Worm (Caenorhabditis elegans) whole organism, L4 larva: ENCODE results near the gene B0563.7.
A peak's percentile ranks its signal among the peaks of the same experiment; 100 is the strongest.

Experiments used
- D1046.2 ChIP-seq: fragments of 200-800 bp; sonication (Bioruptor generic); IDR thresholded peaks from 2 replicates; pipeline ENCODE4 v1.3.6; 2022; ENCODE audit warnings: missing genetic modification characterization, missing compliant biosample characterization
- F37D6.2 ChIP-seq: sonication (generic microtip); optimal IDR thresholded peaks from 2 replicates; lab custom pipeline; 2016; ENCODE audit warnings: mild to moderate bottlenecking, missing genetic modification characterization, missing compliant biosample characterization
- F49E8.2 ChIP-seq: sonication (generic microtip); optimal IDR thresholded peaks from 2 replicates; lab custom pipeline; 2016; ENCODE audit warnings: missing compliant biosample characterization, mild to moderate bottlenecking, missing genetic modification characterization, borderline replicate concordance
- T26A8.4 ChIP-seq: fragments of 200-800 bp; sonication (Bioruptor generic); IDR thresholded peaks from 2 replicates; pipeline ENCODE4 v1.3.6; 2022; ENCODE audit warnings: missing genetic modification characterization, missing compliant biosample characterization
- Y105C5A.15 ChIP-seq: fragments of 200-800 bp; sonication (Bioruptor generic); IDR thresholded peaks from 2 replicates; pipeline ENCODE4 v1.3.6; 2022; ENCODE audit warnings: missing genetic modification characterization, missing compliant biosample characterization
- Y48G9A.11 ChIP-seq: fragments of 200-800 bp; sonication (Bioruptor generic); IDR thresholded peaks from 2 replicates; pipeline ENCODE4 v1.3.6; 2022; ENCODE audit warnings: missing genetic modification reagents, missing genetic modification characterization, missing compliant biosample characterization
- ZK337.2 ChIP-seq: fragments of 200-800 bp; sonication (Bioruptor generic); IDR thresholded peaks from 2 replicates; pipeline ENCODE4 v1.3.6; 2022; ENCODE audit warnings: missing genetic modification reagents, missing genetic modification characterization, missing compliant biosample characterization
- ZK546.5 ChIP-seq, 2 experiments: sonication (generic microtip); optimal IDR thresholded peaks; 2 replicates each; lab custom pipeline; 2017; ENCODE audit warnings: missing biosample characterization in 2 of 2, missing genetic modification characterization in 2 of 2
- arid-1 ChIP-seq: fragments of 200-800 bp; sonication (Bioruptor generic); conservative IDR thresholded peaks from 2 replicates; pipeline ENCODE4 v1.3.6; 2022; ENCODE audit warnings: missing genetic modification reagents, missing genetic modification characterization, missing compliant biosample characterization
- attf-4 ChIP-seq: sonication (generic microtip); optimal IDR thresholded peaks from 3 replicates; lab custom pipeline; 2017; ENCODE audit warnings: missing biosample characterization, missing genetic modification characterization
- ceh-20 ChIP-seq: fragments of 200-800 bp; sonication (Bioruptor generic); IDR thresholded peaks from 2 replicates; pipeline ENCODE4 v1.3.6; 2022; ENCODE audit warnings: missing genetic modification reagents, missing genetic modification characterization, missing compliant biosample characterization
- ceh-44 ChIP-seq: fragments of 200-800 bp; sonication (Bioruptor generic); IDR thresholded peaks from 2 replicates; pipeline ENCODE4 v1.3.6; 2022; ENCODE audit warnings: missing genetic modification reagents, missing genetic modification characterization, missing compliant biosample characterization
- ceh-62 ChIP-seq: sonication (generic microtip); optimal IDR thresholded peaks from 2 replicates; lab custom pipeline; 2017; ENCODE audit warnings: missing biosample characterization, missing genetic modification characterization
- ces-1 ChIP-seq: fragments of 150-350 bp; sonication (generic microtip); optimal IDR thresholded peaks from 4 replicates; lab custom pipeline; 2014; ENCODE audit warnings: missing biosample characterization, missing genetic modification reagents, missing genetic modification characterization
- cey-2 ChIP-seq: sonication (generic microtip); optimal IDR thresholded peaks from 3 replicates; lab custom pipeline; 2017; ENCODE audit warnings: missing genetic modification characterization, mild to moderate bottlenecking, missing compliant biosample characterization, antibody characterized with exemption, borderline replicate concordance; ENCODE audit not compliant: insufficient read depth
- daf-16 ChIP-seq, 3 experiments: sonication (generic microtip); optimal IDR thresholded peaks; 2 replicates each; lab custom pipeline; 2016 to 2017; ENCODE audit warnings: missing genetic modification characterization in 3 of 3, missing genetic modification reagents in 3 of 3, mild to moderate bottlenecking in 2 of 3, missing compliant biosample characterization in 2 of 3, missing biosample characterization in 1 of 3, moderate library complexity in 1 of 3
- dmd-8 ChIP-seq: fragments of 200-800 bp; sonication (Bioruptor generic); IDR thresholded peaks from 2 replicates; pipeline ENCODE4 v1.3.6; 2022; ENCODE audit warnings: missing genetic modification characterization, missing compliant biosample characterization
- dmd-9 ChIP-seq: fragments of 200-800 bp; sonication (Bioruptor generic); IDR thresholded peaks from 2 replicates; pipeline ENCODE4 v1.3.6; 2022; ENCODE audit warnings: missing genetic modification reagents, missing genetic modification characterization, missing compliant biosample characterization
- dpl-1 ChIP-seq: fragments of 150-350 bp; optimal IDR thresholded peaks from 2 replicates; lab custom pipeline; 2014; ENCODE audit warnings: missing biosample characterization, missing genetic modification reagents, missing genetic modification characterization
- dve-1 ChIP-seq: sonication (generic microtip); optimal IDR thresholded peaks from 2 replicates; lab custom pipeline; 2017; ENCODE audit warnings: antibody characterized with exemption, mild to moderate bottlenecking, missing genetic modification characterization, missing compliant biosample characterization; ENCODE audit not compliant: insufficient read depth
- egl-43 ChIP-seq: fragments of 200-800 bp; sonication (Bioruptor generic); IDR thresholded peaks from 2 replicates; pipeline ENCODE4 v1.3.6; 2022; ENCODE audit warnings: missing genetic modification reagents, missing genetic modification characterization, missing compliant biosample characterization
- fkh-10 ChIP-seq: fragments of 150-350 bp; optimal IDR thresholded peaks from 2 replicates; lab custom pipeline; 2014; ENCODE audit warnings: missing biosample characterization, missing genetic modification reagents, missing genetic modification characterization
- hlh-11 ChIP-seq: fragments of 200-800 bp; sonication (Bioruptor generic); optimal IDR thresholded peaks from 2 replicates; lab custom pipeline; 2018; ENCODE audit warnings: mild to moderate bottlenecking, missing genetic modification characterization, missing compliant biosample characterization
- hlh-30 ChIP-seq: sonication (generic microtip); optimal IDR thresholded peaks from 2 replicates; lab custom pipeline; 2017; ENCODE audit warnings: antibody characterized with exemption, mild to moderate bottlenecking, missing genetic modification characterization, missing compliant biosample characterization; ENCODE audit not compliant: insufficient read depth
- hmg-1.1 ChIP-seq: fragments of 200-800 bp; sonication (Bioruptor generic); IDR thresholded peaks from 2 replicates; pipeline ENCODE4 v1.3.6; 2022; ENCODE audit warnings: missing genetic modification reagents, missing genetic modification characterization, missing compliant biosample characterization
- lim-7 ChIP-seq: fragments of 200-800 bp; sonication (Bioruptor generic); IDR thresholded peaks from 2 replicates; pipeline ENCODE4 v1.3.6; 2022; ENCODE audit warnings: missing genetic modification characterization, missing compliant biosample characterization
- lin-13 ChIP-seq: fragments of 150-350 bp; optimal IDR thresholded peaks from 2 replicates; lab custom pipeline; 2014; ENCODE audit warnings: missing biosample characterization, missing genetic modification reagents, missing genetic modification characterization
- lin-15B ChIP-seq: fragments of 150-350 bp; sonication (generic microtip); optimal IDR thresholded peaks from 3 replicates; lab custom pipeline; 2014; ENCODE audit warnings: missing biosample characterization, missing genetic modification characterization
- lin-39 ChIP-seq: fragments of 150-350 bp; optimal IDR thresholded peaks from 2 replicates; lab custom pipeline; 2014; ENCODE audit warnings: missing biosample characterization, missing genetic modification reagents, missing genetic modification characterization
- lsy-2 ChIP-seq, 2 experiments: fragments of 150-350 bp in 1 of 2; sonication (generic microtip) in 1 of 2; optimal IDR thresholded peaks; 2 replicates each; lab custom pipeline; 2014 to 2017; ENCODE audit warnings: missing biosample characterization in 2 of 2, missing genetic modification characterization in 2 of 2
- madf-5 ChIP-seq, 2 experiments: fragments of 200-800 bp; sonication (Bioruptor generic); IDR thresholded peaks; 2 replicates each; pipeline ENCODE4 v1.3.6; 2022; ENCODE audit warnings: missing compliant biosample characterization in 2 of 2, missing genetic modification characterization in 2 of 2
- madf-9 ChIP-seq: fragments of 200-800 bp; sonication (Bioruptor generic); conservative IDR thresholded peaks from 2 replicates; pipeline ENCODE4 v1.3.6; 2022; ENCODE audit warnings: missing genetic modification reagents, missing genetic modification characterization, missing compliant biosample characterization
- mep-1 ChIP-seq: fragments of 150-350 bp; sonication (generic microtip); optimal IDR thresholded peaks from 3 replicates; lab custom pipeline; 2014; ENCODE audit warnings: missing biosample characterization, missing genetic modification characterization
- mxl-3 ChIP-seq: fragments of 200-800 bp; sonication (Bioruptor generic); optimal IDR thresholded peaks from 2 replicates; lab custom pipeline; 2018; ENCODE audit warnings: mild to moderate bottlenecking, missing genetic modification characterization, missing compliant biosample characterization
- nhr-111 ChIP-seq: fragments of 200-800 bp; sonication (Bioruptor generic); optimal IDR thresholded peaks from 2 replicates; lab custom pipeline; 2018; ENCODE audit warnings: mild to moderate bottlenecking, missing genetic modification characterization, missing compliant biosample characterization
- nhr-237 ChIP-seq: sonication (generic microtip); optimal IDR thresholded peaks from 2 replicates; lab custom pipeline; 2017; ENCODE audit warnings: missing biosample characterization, missing genetic modification characterization
- nhr-28 ChIP-seq: fragments of 150-350 bp; optimal IDR thresholded peaks from 2 replicates; lab custom pipeline; 2014; ENCODE audit warnings: missing biosample characterization, missing genetic modification characterization
- nhr-41 ChIP-seq: fragments of 200-800 bp; sonication (Bioruptor generic); IDR thresholded peaks from 2 replicates; pipeline ENCODE4 v1.3.6; 2022; ENCODE audit warnings: missing genetic modification reagents, missing genetic modification characterization, missing compliant biosample characterization
- nhr-48 ChIP-seq: sonication (generic microtip); optimal IDR thresholded peaks from 2 replicates; lab custom pipeline; 2016; ENCODE audit warnings: mild to moderate bottlenecking, missing genetic modification characterization, missing compliant biosample characterization
- nhr-76 ChIP-seq: fragments of 150-350 bp; optimal IDR thresholded peaks from 2 replicates; lab custom pipeline; 2014; ENCODE audit warnings: missing biosample characterization, missing genetic modification characterization
- nhr-77 ChIP-seq: fragments of 150-350 bp; optimal IDR thresholded peaks from 2 replicates; lab custom pipeline; 2014; ENCODE audit warnings: missing biosample characterization, missing genetic modification characterization
- pha-4 ChIP-seq, 2 experiments: fragments of 150-350 bp in 1 of 2; fragments of 200-800 bp in 1 of 2; sonication (Bioruptor generic) in 1 of 2; IDR thresholded peaks in 1 of 2; optimal IDR thresholded peaks in 1 of 2; 2 replicates each; pipeline versions ENCODE4 v1.3.6 to Lab custom; 2014 to 2022; ENCODE audit warnings: missing genetic modification characterization in 2 of 2, missing genetic modification reagents in 2 of 2, missing biosample characterization in 1 of 2, missing compliant biosample characterization in 1 of 2
- pqm-1 ChIP-seq: sonication (generic microtip); optimal IDR thresholded peaks from 2 replicates; lab custom pipeline; 2017; ENCODE audit warnings: missing biosample characterization, missing genetic modification characterization
- rbr-2 ChIP-seq: sonication (generic microtip); optimal IDR thresholded peaks from 2 replicates; lab custom pipeline; 2016; ENCODE audit warnings: missing genotype, missing genetic modification characterization, missing compliant biosample characterization
- saeg-2 ChIP-seq: fragments of 200-800 bp; sonication (Bioruptor generic); IDR thresholded peaks from 2 replicates; pipeline ENCODE4 v1.3.6; 2022; ENCODE audit warnings: missing genetic modification reagents, missing genetic modification characterization, missing compliant biosample characterization
- skn-1 ChIP-seq: fragments of 150-350 bp; optimal IDR thresholded peaks from 2 replicates; lab custom pipeline; 2014; ENCODE audit warnings: missing biosample characterization, missing genetic modification characterization
- tag-97 ChIP-seq: fragments of 200-800 bp; sonication (Bioruptor generic); IDR thresholded peaks from 2 replicates; pipeline ENCODE4 v1.3.6; 2022; ENCODE audit warnings: missing genetic modification characterization, missing compliant biosample characterization
- tra-1 ChIP-seq: fragments of 200-800 bp; sonication (Bioruptor generic); IDR thresholded peaks from 2 replicates; pipeline ENCODE4 v1.3.6; 2022; ENCODE audit warnings: missing genetic modification reagents, missing genetic modification characterization, missing compliant biosample characterization
- unc-130 ChIP-seq: sonication (generic microtip); optimal IDR thresholded peaks from 2 replicates; lab custom pipeline; 2016; ENCODE audit warnings: missing genetic modification reagents, missing genetic modification characterization, missing compliant biosample characterization
- zfp-2 ChIP-seq: sonication (generic microtip); optimal IDR thresholded peaks from 2 replicates; lab custom pipeline; 2016; ENCODE audit warnings: mild to moderate bottlenecking, missing genetic modification characterization, missing compliant biosample characterization
- zfp-3 ChIP-seq: fragments of 200-800 bp; sonication (Bioruptor generic); conservative IDR thresholded peaks from 2 replicates; pipeline ENCODE4 v1.3.6; 2022; ENCODE audit warnings: missing genetic modification reagents, missing genetic modification characterization, missing compliant biosample characterization

B0563.7 gene

ce11 chrX:9113829-9114228 is 40.3 kb downstream of the B0563.7 start, which contains the start of gene C25A11.2 (continued):
- TF ChIP-seq nhr-41 (GFP tag; lab: Robert Waterston, UW) (no peak), skn-1 (tag; lab: Kevin White, UChicago) (no peak), nhr-48 (tag; lab: Kevin White, UChicago) (no peak), madf-9 (GFP tag; lab: Robert Waterston, UW) (no peak), ceh-44 (GFP tag; lab: Robert Waterston, UW) (no peak), cey-2 (tag; lab: Kevin White, UChicago) (no peak), egl-43 (GFP tag; lab: Robert Waterston, UW) (no peak), ZK546.5 (tag; optimal IDR thresholded peaks at IDR 0.05; lab: Kevin White, UChicago) (no peak), D1046.2 (GFP tag; lab: Robert Waterston, UW) (no peak), tag-97 (GFP tag; lab: Robert Waterston, UW) (no peak), zfp-2 (tag; lab: Kevin White, UChicago) (no peak), nhr-237 (tag; lab: Kevin White, UChicago) (no peak), F49E8.2 (tag; lab: Kevin White, UChicago) (no peak), saeg-2 (GFP tag; lab: Robert Waterston, UW) (no peak), pha-4 (GFP tag; IDR thresholded peaks at IDR 0.05; lab: Robert Waterston, UW) (0 out of 2 replicates have a peak, but pooled peaks have one; percentile 13), pha-4 (tag; optimal IDR thresholded peaks at IDR 0.05; lab: Kevin White, UChicago) (no peak), Y105C5A.15 (GFP tag; lab: Robert Waterston, UW) (no peak), pqm-1 (tag; lab: Kevin White, UChicago) (no peak), ZK337.2 (GFP tag; lab: Robert Waterston, UW) (no peak), nhr-28 (tag; lab: Kevin White, UChicago) (no peak), mxl-3 (GFP tag; lab: Kevin White, UChicago) (peak; percentile 23), fkh-10 (peak; percentile 64), dpl-1 (GFP tag; lab: Kevin White, UChicago) (peak; percentile 64), tra-1 (GFP tag; lab: Robert Waterston, UW) (no peak), dve-1 (peak; percentile 38), attf-4 (tag; lab: Kevin White, UChicago) (no peak), F37D6.2 (tag; lab: Kevin White, UChicago) (no peak), daf-16 (GFP tag; optimal IDR thresholded peaks at IDR 0.05; lab: Kevin White, UChicago) (no peak), daf-16 (tag; optimal IDR thresholded peaks at IDR 0.05; lab: Kevin White, UChicago) (peak; percentile 42), madf-5 (GFP tag; IDR thresholded peaks at IDR 0.05; lab: Robert Waterston, UW) (no peak), ceh-62 (tag; lab: Kevin White, UChicago) (no peak), Y48G9A.11 (GFP tag; lab: Robert Waterston, UW) (no peak), arid-1 (GFP tag; lab: Robert Waterston, UW) (no peak), lsy-2 (tag; optimal IDR thresholded peaks at IDR 0.05; lab: Kevin White, UChicago) (no peak), hlh-30 (no peak), mep-1 (tag; lab: Kevin White, UChicago) (peak; percentile 45), T26A8.4 (no peak), unc-130 (GFP tag; lab: Kevin White, UChicago) (no peak), dmd-8 (GFP tag; lab: Robert Waterston, UW) (no peak), ces-1 (no peak), nhr-77 (tag; lab: Kevin White, UChicago) (no peak), lin-15B (no peak), lin-39 (tag; lab: Kevin White, UChicago) (no peak), dmd-9 (GFP tag; lab: Robert Waterston, UW) (no peak), ceh-20 (GFP tag; lab: Robert Waterston, UW) (no peak), hlh-11 (peak; percentile 13), hmg-1.1 (GFP tag; lab: Robert Waterston, UW) (peak; percentile 72), nhr-76 (tag; lab: Kevin White, UChicago) (no peak), nhr-111 (no peak), lim-7 (GFP tag; lab: Robert Waterston, UW) (no peak), lin-13 (GFP tag; lab: Kevin White, UChicago) (no peak), rbr-2 (tag; lab: Kevin White, UChicago) (peak; percentile 42), zfp-3 (GFP tag; lab: Robert Waterston, UW) (no peak)
